Fruit fly (Drosophila melanogaster): ENCODE measurements around the gene gskt.

- no peak for TF ChIP-seq CG32264 (GFP tag; optimal IDR thresholded peaks at IDR 0.05)
- no peak for TF ChIP-seq pan (optimal IDR thresholded peaks at IDR 0.05)
- no peak for TF ChIP-seq sage (GFP tag; optimal IDR thresholded peaks at IDR 0.05)
- TF ChIP-seq Jra (GFP tag; optimal IDR thresholded peaks at IDR 0.05): no peak
- TF ChIP-seq psq (GFP tag; optimal IDR thresholded peaks at IDR 0.05): no peak
- TF ChIP-seq Dif (GFP tag; optimal IDR thresholded peaks at IDR 0.05; ENCODE audit: partially characterized antibody): no peak
- no peak for TF ChIP-seq ey (GFP tag; optimal IDR thresholded peaks at IDR 0.05)
- no peak for TF ChIP-seq HLH106 (tag; optimal IDR thresholded peaks at IDR 0.05)
- TF ChIP-seq h (GFP tag; optimal IDR thresholded peaks at IDR 0.05): no peak
Observed at dm6 chr3R:31340769-31341168, 31.5 kb upstream of the gskt start.
